Fruit fly (Drosophila melanogaster): ENCODE data around the gene Acsf3.

Acsf3 gene

DNA sequence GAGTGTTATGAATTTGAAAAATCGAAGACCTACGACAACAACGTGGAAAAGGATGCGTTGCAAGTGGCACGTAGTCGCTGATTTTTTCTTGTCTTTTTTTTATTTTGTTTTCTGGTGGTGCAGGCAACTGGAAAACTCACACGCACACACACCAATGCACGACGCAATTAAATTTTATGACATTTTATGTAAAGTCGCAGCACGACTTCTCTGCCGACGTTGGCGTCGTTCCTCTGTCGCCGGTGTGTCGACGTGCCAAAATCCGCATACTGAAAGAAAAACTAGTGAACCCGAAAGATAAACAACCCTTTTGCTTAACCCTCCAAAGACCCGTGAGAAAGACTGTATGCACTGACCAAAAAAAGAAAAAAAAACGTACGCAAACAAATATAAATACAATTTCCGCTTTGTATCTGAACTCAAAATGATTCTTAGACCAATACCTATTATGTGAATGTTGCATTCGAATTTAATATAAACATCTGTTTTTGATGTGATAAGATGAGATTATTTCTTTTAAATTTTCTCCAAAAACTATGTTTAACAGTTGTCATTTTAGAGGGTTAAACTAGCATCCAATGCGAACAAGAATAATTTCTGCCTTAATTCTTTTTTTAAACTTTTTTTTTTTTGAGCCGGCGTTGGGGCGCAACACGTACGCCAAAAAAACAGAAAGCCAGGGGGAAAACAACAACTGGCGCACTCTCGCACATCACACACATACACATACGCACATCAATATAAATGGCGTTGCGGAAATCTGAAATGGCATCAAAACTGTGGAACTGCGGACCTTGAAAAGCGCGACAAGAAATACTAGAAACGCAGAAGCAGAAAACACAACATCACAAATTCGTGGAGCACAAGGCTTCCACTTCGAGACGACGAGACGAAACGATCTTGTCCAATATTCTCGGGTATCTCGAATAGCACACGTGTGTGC lies 5.3 kb downstream of the Acsf3 start (continued):
- TF ChIP-seq zen2 (GFP tag; IDR thresholded peaks at IDR 0.05; ENCODE audit: partially characterized antibody) = no peak
- no peak for TF ChIP-seq Eip74EF (GFP tag; optimal IDR thresholded peaks at IDR 0.05)
- no peak for TF ChIP-seq CG17568 (GFP tag; optimal IDR thresholded peaks at IDR 0.05)
- 0 out of 3 replicates have a peak, but pooled peaks have one; percentile 42 for TF ChIP-seq CG11695 (GFP tag; IDR thresholded peaks at IDR 0.05)
- TF ChIP-seq odd (GFP tag; optimal IDR thresholded peaks at IDR 0.05) = no peak
- peak; percentile 69 for TF ChIP-seq CG3281 (GFP tag; optimal IDR thresholded peaks at IDR 0.05)
- no peak for TF ChIP-seq ara (GFP tag; IDR thresholded peaks at IDR 0.05)
- no peak for TF ChIP-seq Elba2 (GFP tag; optimal IDR thresholded peaks at IDR 0.05)
- peak; percentile 62 for TF ChIP-seq CG7786 (GFP tag; optimal IDR thresholded peaks at IDR 0.05)
- TF ChIP-seq CG31365 (tag; optimal IDR thresholded peaks at IDR 0.05) = no peak
- 0 out of 2 replicates have a peak, but pooled peaks have one; percentile 10 for TF ChIP-seq Taf1 (GFP tag; IDR thresholded peaks at IDR 0.05)
- no peak for TF ChIP-seq fd96Cb (tag; optimal IDR thresholded peaks at IDR 0.05)
- no peak for TF ChIP-seq CG10979 (tag; optimal IDR thresholded peaks at IDR 0.05)
- TF ChIP-seq CG5953 (GFP tag; IDR thresholded peaks at IDR 0.05) = no peak
- TF ChIP-seq Nf-YA (GFP tag; IDR thresholded peaks at IDR 0.05) = no peak
- no peak for TF ChIP-seq CG16779 (GFP tag; IDR thresholded peaks at IDR 0.05)
- peak; percentile 38; the same call in 1 of the 2 replicates for TF ChIP-seq CG14441 (GFP tag; IDR thresholded peaks at IDR 0.05)
- TF ChIP-seq Atf6 (GFP tag; IDR thresholded peaks at IDR 0.05) = peak; percentile 14; the same call in 1 of the 2 replicates
- TF ChIP-seq CG1647 (GFP tag; optimal IDR thresholded peaks at IDR 0.05) = no peak
- TF ChIP-seq Oaz (GFP tag; IDR thresholded peaks at IDR 0.05) = no peak
- no peak for TF ChIP-seq dati (GFP tag; IDR thresholded peaks at IDR 0.05)
- peak; percentile 20 for TF ChIP-seq tin (GFP tag; optimal IDR thresholded peaks at IDR 0.05)
- TF ChIP-seq CG1603 (tag; optimal IDR thresholded peaks at IDR 0.05) = no peak
- no peak for TF ChIP-seq dmrt11E (tag; optimal IDR thresholded peaks at IDR 0.05)
- no peak for TF ChIP-seq inv (GFP tag; IDR thresholded peaks at IDR 0.05; ENCODE audit: partially characterized antibody)
- TF ChIP-seq Bgb (GFP tag; IDR thresholded peaks at IDR 0.05; ENCODE audit: partially characterized antibody) = no peak
- TF ChIP-seq dysf (GFP tag; IDR thresholded peaks at IDR 0.05) = peak; percentile 59; the same call in 2 of the 3 replicates
- no peak for TF ChIP-seq CG10565 (GFP tag; optimal IDR thresholded peaks at IDR 0.05)
- peak; percentile 35 for TF ChIP-seq CHES-1-like (GFP tag; optimal IDR thresholded peaks at IDR 0.05)
- TF ChIP-seq CG8924 (tag; optimal IDR thresholded peaks at IDR 0.05) = no peak
- peak; percentile 12 for TF ChIP-seq Ets97D (GFP tag; optimal IDR thresholded peaks at IDR 0.05)
- no peak for TF ChIP-seq dm (GFP tag; optimal IDR thresholded peaks at IDR 0.05)
- TF ChIP-seq grau (tag; optimal IDR thresholded peaks at IDR 0.05) = no peak
- peak; percentile 16 for TF ChIP-seq CG18476 (GFP tag; optimal IDR thresholded peaks at IDR 0.05)
- peak in 1 of 2 experiments; percentile 30 for TF ChIP-seq Hr51 (GFP tag; optimal IDR thresholded peaks at IDR 0.05)
- TF ChIP-seq gce (GFP tag; IDR thresholded peaks at IDR 0.05) = no peak; the same call in 2 of the 3 replicates
- no peak for TF ChIP-seq croc (GFP tag; conservative IDR thresholded peaks at IDR 0.05)
- TF ChIP-seq BEAF-32 (GFP tag; optimal IDR thresholded peaks at IDR 0.05) = no peak
- TF ChIP-seq ham (GFP tag; IDR thresholded peaks at IDR 0.05) = no peak
- no peak for TF ChIP-seq CG3407 (GFP tag; optimal IDR thresholded peaks at IDR 0.05)
- TF ChIP-seq CG6689 (GFP tag; IDR thresholded peaks at IDR 0.05) = no peak
- TF ChIP-seq Ssrp (tag; optimal IDR thresholded peaks at IDR 0.05) = peak; percentile 17
- TF ChIP-seq CG33557 (GFP tag; optimal IDR thresholded peaks at IDR 0.05) = no peak
- no peak for TF ChIP-seq Dll (GFP tag; IDR thresholded peaks at IDR 0.05; ENCODE audit: partially characterized antibody)
- peak; percentile 66 for TF ChIP-seq CG9215 (GFP tag; IDR thresholded peaks at IDR 0.05)
- no peak for TF ChIP-seq CG17829 (tag; optimal IDR thresholded peaks at IDR 0.05)
- no peak for TF ChIP-seq wek (GFP tag; optimal IDR thresholded peaks at IDR 0.05)
- peak; percentile 24 for TF ChIP-seq slp2 (GFP tag; optimal IDR thresholded peaks at IDR 0.05)
